Fruit fly (Drosophila melanogaster) whole organism, embryonic: ENCODE measurements around the gene CG3434.

Experiments used
- BEAF-32 ChIP-seq: fragments of 200-800 bp; sonication (Bioruptor generic); optimal IDR thresholded peaks from 3 replicates; lab custom pipeline; 2017; ENCODE audit warnings: missing biosample characterization, missing genetic modification characterization, mild to moderate bottlenecking, moderate library complexity, missing genetic modification reagents
- CG10274 ChIP-seq: fragments of 200-800 bp; sonication (Bioruptor generic); optimal IDR thresholded peaks from 3 replicates; lab custom pipeline; 2017; ENCODE audit warnings: missing biosample characterization, mild to moderate bottlenecking, missing genetic modification characterization
- CG11560 ChIP-seq: fragments of 200-800 bp; sonication (Bioruptor generic); IDR thresholded peaks from 3 replicates; pipeline ENCODE4 v1.3.6; 2022; ENCODE audit warnings: missing biosample characterization, missing genetic modification characterization
- CG12104 ChIP-seq: fragments of 200-800 bp; sonication (Bioruptor generic); optimal IDR thresholded peaks from 3 replicates; lab custom pipeline; 2016; ENCODE audit warnings: missing biosample characterization, missing genetic modification characterization
- CG15601 ChIP-seq: fragments of 200-800 bp; sonication (Bioruptor generic); optimal IDR thresholded peaks from 3 replicates; lab custom pipeline; 2019; ENCODE audit warnings: missing biosample characterization, mild to moderate bottlenecking, missing genetic modification characterization, moderate library complexity
- CG15696 ChIP-seq: fragments of 200-800 bp; sonication (Bioruptor generic); optimal IDR thresholded peaks from 2 replicates; lab custom pipeline; 2019; ENCODE audit warnings: missing biosample characterization, mild to moderate bottlenecking, missing genetic modification characterization, moderate library complexity
- CG1602 ChIP-seq: fragments of 200-800 bp; sonication (Bioruptor generic); optimal IDR thresholded peaks from 3 replicates; lab custom pipeline; 2016; ENCODE audit warnings: missing biosample characterization, missing genetic modification characterization
- CG16779 ChIP-seq: fragments of 200-800 bp; sonication (Bioruptor generic); IDR thresholded peaks from 2 replicates; pipeline ENCODE4 v1.3.6; 2022; ENCODE audit warnings: missing biosample characterization, missing genetic modification characterization
- CG16815 ChIP-seq: fragments of 200-800 bp; sonication (Bioruptor generic); optimal IDR thresholded peaks from 3 replicates; lab custom pipeline; 2017; ENCODE audit warnings: missing biosample characterization, mild to moderate bottlenecking, missing genetic modification characterization
- CG17568 ChIP-seq: fragments of 200-800 bp; sonication (Bioruptor generic); optimal IDR thresholded peaks from 2 replicates; lab custom pipeline; 2018; ENCODE audit warnings: missing biosample characterization, mild to moderate bottlenecking, missing genetic modification characterization, moderate library complexity
- CG1792 ChIP-seq: fragments of 200-800 bp; sonication (Bioruptor generic); optimal IDR thresholded peaks from 2 replicates; lab custom pipeline; 2016; ENCODE audit warnings: missing biosample characterization, missing genetic modification characterization
- CG2678 ChIP-seq: fragments of 200-800 bp; sonication (Bioruptor generic); optimal IDR thresholded peaks from 3 replicates; lab custom pipeline; 2019; ENCODE audit warnings: missing biosample characterization, mild to moderate bottlenecking, missing genetic modification characterization, moderate library complexity
- CG30403 ChIP-seq: fragments of 200-800 bp; sonication (Bioruptor generic); optimal IDR thresholded peaks from 3 replicates; lab custom pipeline; 2016; ENCODE audit warnings: missing biosample characterization, missing genetic modification characterization
- CG30431 ChIP-seq: fragments of 200-800 bp; sonication (Bioruptor generic); optimal IDR thresholded peaks from 2 replicates; lab custom pipeline; 2017; ENCODE audit warnings: missing biosample characterization, missing genetic modification characterization
- CG32772 ChIP-seq: fragments of 200-800 bp; sonication (Bioruptor generic); IDR thresholded peaks from 2 replicates; pipeline ENCODE4 v1.3.6; 2022; ENCODE audit warnings: missing biosample characterization, missing genetic modification characterization
- CG3726 ChIP-seq: fragments of 200-800 bp; sonication (Bioruptor generic); IDR thresholded peaks from 3 replicates; pipeline ENCODE4, ENCODE4 v1.3.6; 2022; ENCODE audit warnings: missing biosample characterization, missing genetic modification characterization
- CG7271 ChIP-seq: fragments of 200-800 bp; sonication (Bioruptor generic); optimal IDR thresholded peaks from 2 replicates; lab custom pipeline; 2018; ENCODE audit warnings: missing biosample characterization, mild to moderate bottlenecking, missing genetic modification characterization, moderate library complexity
- CG7745 ChIP-seq: fragments of 200-800 bp; sonication (Bioruptor generic); optimal IDR thresholded peaks from 2 replicates; lab custom pipeline; 2018; ENCODE audit warnings: missing biosample characterization, mild to moderate bottlenecking, missing genetic modification characterization, moderate library complexity
- CG7786 ChIP-seq: fragments of 200-800 bp; sonication (Bioruptor generic); optimal IDR thresholded peaks from 2 replicates; lab custom pipeline; 2016; ENCODE audit warnings: missing biosample characterization, missing genetic modification characterization
- CG8765 ChIP-seq: fragments of 200-800 bp; sonication (Bioruptor generic); IDR thresholded peaks from 2 replicates; pipeline ENCODE4 v1.3.6; 2022; ENCODE audit warnings: missing biosample characterization, missing genetic modification characterization
- CHES-1-like ChIP-seq: fragments of 200-800 bp; sonication (Bioruptor generic); optimal IDR thresholded peaks from 2 replicates; lab custom pipeline; 2016; ENCODE audit warnings: missing biosample characterization, missing genetic modification characterization
- Dad ChIP-seq: fragments of 200-800 bp; sonication (Bioruptor generic); optimal IDR thresholded peaks from 3 replicates; lab custom pipeline; 2016; ENCODE audit warnings: missing biosample characterization, missing genetic modification characterization
- Ets65A ChIP-seq: fragments of 200-800 bp; sonication (Bioruptor generic); peaks from one replicate; lab custom pipeline; 2016; ENCODE audit warnings: missing biosample characterization, missing genetic modification characterization
- Hand ChIP-seq: fragments of 200-800 bp; sonication (Bioruptor generic); optimal IDR thresholded peaks from 2 replicates; lab custom pipeline; 2017; ENCODE audit warnings: mild to moderate bottlenecking, missing biosample characterization, missing genetic modification reagents, missing genetic modification characterization
- Mrtf ChIP-seq: fragments of 200-800 bp; sonication (Bioruptor generic); IDR thresholded peaks from 3 replicates; pipeline ENCODE4 v1.3.6; 2022; ENCODE audit warnings: missing biosample characterization, missing genetic modification characterization
- NFAT ChIP-seq: fragments of 200-800 bp; sonication (Bioruptor generic); IDR thresholded peaks from 2 replicates; pipeline ENCODE4 v1.3.6; 2022; ENCODE audit warnings: missing biosample characterization, missing genetic modification characterization
- Oli ChIP-seq: fragments of 200-800 bp; sonication (Bioruptor generic); optimal IDR thresholded peaks from 2 replicates; lab custom pipeline; 2018; ENCODE audit warnings: missing biosample characterization, mild to moderate bottlenecking, missing genetic modification characterization, moderate library complexity
- Optix ChIP-seq: fragments of 200-800 bp; sonication (Bioruptor generic); IDR thresholded peaks from 3 replicates; pipeline ENCODE4 v1.3.6; 2022; ENCODE audit warnings: missing biosample characterization, missing genetic modification characterization
- Sox102F ChIP-seq: fragments of 200-800 bp; sonication (Bioruptor generic); optimal IDR thresholded peaks from 2 replicates; lab custom pipeline; 2018; ENCODE audit warnings: missing biosample characterization, mild to moderate bottlenecking, missing genetic modification characterization, moderate library complexity
- Spps ChIP-seq: fragments of 200-800 bp; sonication (Bioruptor generic); optimal IDR thresholded peaks from 2 replicates; lab custom pipeline; 2018; ENCODE audit warnings: missing biosample characterization, mild to moderate bottlenecking, missing genetic modification characterization
- ac ChIP-seq: fragments of 200-800 bp; sonication (Bioruptor generic); optimal IDR thresholded peaks from 3 replicates; lab custom pipeline; 2017; ENCODE audit warnings: missing biosample characterization, mild to moderate bottlenecking, missing genetic modification characterization
- cad ChIP-seq: fragments of >200 bp; optimal IDR thresholded peaks from 2 replicates; lab custom pipeline; 2017; ENCODE audit warnings: missing biosample characterization, missing genetic modification characterization
- dm ChIP-seq: fragments of 200-800 bp; sonication (Bioruptor generic); optimal IDR thresholded peaks from 3 replicates; lab custom pipeline; 2016; ENCODE audit warnings: missing biosample characterization, missing genetic modification characterization
- emc ChIP-seq: fragments of 200-800 bp; sonication (Bioruptor generic); optimal IDR thresholded peaks from 2 replicates; lab custom pipeline; 2016; ENCODE audit warnings: missing biosample characterization, missing genetic modification characterization
- gcm2 ChIP-seq: fragments of 200-800 bp; sonication (Bioruptor generic); optimal IDR thresholded peaks from 2 replicates; lab custom pipeline; 2016; ENCODE audit warnings: missing biosample characterization, missing genetic modification characterization
- grau ChIP-seq: fragments of 200-800 bp; optimal IDR thresholded peaks from 3 replicates; lab custom pipeline; 2019; ENCODE audit warnings: missing biosample characterization, mild to moderate bottlenecking, missing genetic modification characterization, moderate library complexity
- hb ChIP-seq: fragments of 200-800 bp; sonication (Bioruptor generic); IDR thresholded peaks from 3 replicates; pipeline ENCODE4 v1.3.6; 2022; ENCODE audit warnings: missing biosample characterization, missing genetic modification characterization; ENCODE audit not compliant: partially characterized antibody
- insv ChIP-seq, 2 experiments: fragments of 200-800 bp; sonication (Bioruptor generic); optimal IDR thresholded peaks; 3 replicates each; lab custom pipeline; 2016 to 2018; ENCODE audit warnings: missing biosample characterization in 2 of 2, missing genetic modification characterization in 2 of 2
- kay ChIP-seq: fragments of 200-800 bp; sonication (Bioruptor generic); optimal IDR thresholded peaks from 2 replicates; lab custom pipeline; 2016; ENCODE audit warnings: missing biosample characterization, missing genetic modification characterization
- lab ChIP-seq: fragments of 200-800 bp; sonication (Bioruptor generic); optimal IDR thresholded peaks from 3 replicates; lab custom pipeline; 2017; ENCODE audit warnings: missing biosample characterization, missing genetic modification characterization, mild to moderate bottlenecking, moderate library complexity, missing genetic modification reagents
- lmd ChIP-seq: fragments of 200-800 bp; sonication (Bioruptor generic); IDR thresholded peaks from 2 replicates; pipeline ENCODE4 v1.3.6; 2022; ENCODE audit warnings: missing biosample characterization, missing genetic modification characterization
- lola ChIP-seq, 3 experiments: fragments of >200 bp in 2 of 3; fragments of 200-800 bp in 1 of 3; sonication (Bioruptor generic) in 1 of 3; optimal IDR thresholded peaks; 2 replicates each; lab custom pipeline; 2017 to 2019; ENCODE audit warnings: missing biosample characterization in 3 of 3, missing genetic modification characterization in 3 of 3, mild to moderate bottlenecking in 1 of 3, moderate library complexity in 1 of 3
- maf-S ChIP-seq: fragments of 200-800 bp; sonication (Bioruptor generic); optimal IDR thresholded peaks from 2 replicates; lab custom pipeline; 2016; ENCODE audit warnings: missing biosample characterization, missing genetic modification characterization
- mirr ChIP-seq: fragments of 200-800 bp; sonication (Bioruptor generic); optimal IDR thresholded peaks from 3 replicates; lab custom pipeline; 2018; ENCODE audit warnings: missing biosample characterization, mild to moderate bottlenecking, missing genetic modification characterization
- otp ChIP-seq: fragments of 200-800 bp; sonication (Bioruptor generic); IDR thresholded peaks from 3 replicates; pipeline ENCODE4, ENCODE4 v1.3.6; 2022; ENCODE audit warnings: missing biosample characterization, missing genetic modification characterization
- phol ChIP-seq: fragments of 200-800 bp; sonication (Bioruptor generic); optimal IDR thresholded peaks from 3 replicates; lab custom pipeline; 2018; ENCODE audit warnings: missing biosample characterization, mild to moderate bottlenecking, missing genetic modification characterization, moderate library complexity
- schlank ChIP-seq: fragments of 200-800 bp; sonication (Bioruptor generic); optimal IDR thresholded peaks from 2 replicates; lab custom pipeline; 2018; ENCODE audit warnings: missing biosample characterization, mild to moderate bottlenecking, missing genetic modification characterization
- slp2 ChIP-seq: fragments of 200-800 bp; sonication (Bioruptor generic); optimal IDR thresholded peaks from 2 replicates; lab custom pipeline; 2016; ENCODE audit warnings: missing biosample characterization, missing genetic modification characterization
- tio ChIP-seq: fragments of 200-800 bp; sonication (Bioruptor generic); optimal IDR thresholded peaks from 2 replicates; lab custom pipeline; 2017; ENCODE audit warnings: missing biosample characterization, missing genetic modification characterization, inconsistent platforms
- usp ChIP-seq: fragments of >200 bp; optimal IDR thresholded peaks from 2 replicates; lab custom pipeline; 2017; ENCODE audit warnings: missing biosample characterization, missing genetic modification characterization
- zen ChIP-seq: fragments of 200-800 bp; sonication (Bioruptor generic); optimal IDR thresholded peaks from 3 replicates; lab custom pipeline; 2018; ENCODE audit warnings: missing biosample characterization, mild to moderate bottlenecking, missing genetic modification characterization, moderate library complexity

The CG3434 gene

dm6 chr3L:9461670-9462246 lies 1.2 kb upstream of the CG3434 start (continued):
- TF ChIP-seq BEAF-32 (GFP tag; lab: Kevin White, UChicago) = no peak
- TF ChIP-seq CG10274 (GFP tag; lab: Kevin White, UChicago) = peak; percentile 23
- TF ChIP-seq Hand (GFP tag; lab: Kevin White, UChicago) = no peak
- no peak for TF ChIP-seq CG15601
- TF ChIP-seq zen (tag; lab: Kevin White, UChicago) = peak; percentile 89
- TF ChIP-seq kay = no peak
- no peak for TF ChIP-seq insv (GFP tag; optimal IDR thresholded peaks at IDR 0.05; lab: Kevin White, UChicago)
- TF ChIP-seq CG7745 (tag; lab: Kevin White, UChicago) = no peak
- 0 out of 2 replicates have a peak, but pooled peaks have one; percentile 21 for TF ChIP-seq CG8765
- TF ChIP-seq hb (GFP tag; lab: Robert Waterston, UW) = no peak
- peak; percentile 13 for TF ChIP-seq dm (GFP tag; lab: Kevin White, UChicago)
- TF ChIP-seq lab (GFP tag; lab: Kevin White, UChicago) = no peak
- peak; percentile 26 for TF ChIP-seq CG1792 (GFP tag; lab: Kevin White, UChicago)
- no peak for TF ChIP-seq CG12104 (GFP tag; lab: Kevin White, UChicago)
- peak; percentile 61 for TF ChIP-seq lmd (GFP tag; lab: Robert Waterston, UW)
- peak; percentile 27 for TF ChIP-seq CG7786
- no peak for TF ChIP-seq Optix (GFP tag; lab: Robert Waterston, UW)
- TF ChIP-seq cad = peak; percentile 100
- no peak for TF ChIP-seq CG30403 (GFP tag; lab: Kevin White, UChicago)
- no peak for TF ChIP-seq usp (GFP tag; lab: Kevin White, UChicago)
- TF ChIP-seq gcm2 = no peak
- peak; percentile 27 for TF ChIP-seq CG30431 (GFP tag; lab: Kevin White, UChicago)
- peak; percentile 29 for TF ChIP-seq ac (GFP tag; lab: Kevin White, UChicago)
- peak; percentile 57; the same call in 1 of the 3 replicates for TF ChIP-seq Mrtf (GFP tag; lab: Robert Waterston, UW)
- TF ChIP-seq CHES-1-like = no peak
- TF ChIP-seq grau (tag; lab: Kevin White, UChicago) = no peak
- TF ChIP-seq CG15696 (tag; lab: Kevin White, UChicago) = no peak
- TF ChIP-seq Spps (tag; lab: Kevin White, UChicago) = peak; percentile 12
- TF ChIP-seq maf-S (GFP tag; lab: Kevin White, UChicago) = no peak
- TF ChIP-seq CG17568 (GFP tag; lab: Kevin White, UChicago) = peak; percentile 7
- no peak for TF ChIP-seq lola (GFP tag; optimal IDR thresholded peaks at IDR 0.05; lab: Kevin White, UChicago)
- no peak for TF ChIP-seq CG11560 (tag; lab: Robert Waterston, UW)
- no peak for TF ChIP-seq schlank (tag; lab: Kevin White, UChicago)
- TF ChIP-seq CG16779 (GFP tag; lab: Robert Waterston, UW) = no peak
- no peak for TF ChIP-seq Ets65A (GFP tag; lab: Kevin White, UChicago)
- no peak for TF ChIP-seq emc (GFP tag; lab: Kevin White, UChicago)
- TF ChIP-seq Sox102F = peak; percentile 54
- TF ChIP-seq CG3726 = no peak
- TF ChIP-seq CG16815 (GFP tag; lab: Kevin White, UChicago) = no peak
- no peak for TF ChIP-seq CG2678
- no peak for TF ChIP-seq mirr
- peak; percentile 42; the same call in 2 of the 3 replicates for TF ChIP-seq otp (GFP tag; lab: Robert Waterston, UW)
- no peak for TF ChIP-seq CG1602 (GFP tag; lab: Kevin White, UChicago)
- peak; percentile 49 for TF ChIP-seq CG32772 (GFP tag; lab: Robert Waterston, UW)
- peak; percentile 47 for TF ChIP-seq NFAT
- TF ChIP-seq slp2 (GFP tag; lab: Kevin White, UChicago) = peak; percentile 12
- peak; percentile 35 for TF ChIP-seq Oli (tag; lab: Kevin White, UChicago)
- peak; percentile 98 for TF ChIP-seq CG7271 (tag; lab: Kevin White, UChicago)
- TF ChIP-seq tio (GFP tag; lab: Kevin White, UChicago) = no peak
- TF ChIP-seq Dad (GFP tag; lab: Kevin White, UChicago) = no peak
- TF ChIP-seq phol (tag; lab: Kevin White, UChicago) = peak; percentile 71
